Worm (Caenorhabditis elegans) whole organism, L4/young adult: ENCODE results near the gene pgam-5.

Experiments used
- W03F9.2 ChIP-seq: fragments of 150-350 bp; optimal IDR thresholded peaks from 2 replicates; lab custom pipeline; 2014; ENCODE audit warnings: missing biosample characterization, missing genetic modification characterization
- dao-5 ChIP-seq: sonication (generic microtip); optimal IDR thresholded peaks from 2 replicates; lab custom pipeline; 2016; ENCODE audit warnings: missing genotype, missing genetic modification characterization, moderate library complexity, missing compliant biosample characterization
- him-1 ChIP-seq: sonication (generic microtip); optimal IDR thresholded peaks from 2 replicates; lab custom pipeline; 2016; ENCODE audit warnings: missing genotype, missing genetic modification reagents, missing genetic modification characterization, missing compliant biosample characterization

- TF ChIP-seq dao-5 (tag; lab: Kevin White, UChicago) = no peak
- no peak for TF ChIP-seq W03F9.2 (tag; lab: Kevin White, UChicago)
- TF ChIP-seq him-1 = no peak
These were observed 9.4 kb upstream of the pgam-5 start, which contains the start of gene lips-17 for ce11 chrII:7607953-7608352.
